Fruit fly (Drosophila melanogaster): ENCODE data around the gene comm2.

Gene comm2

dm6 chr3L:15670455-15670854 is 29.2 kb downstream of the comm2 start (continued):
- TF ChIP-seq scrt (GFP tag; optimal IDR thresholded peaks at IDR 0.05) (no peak), peb (GFP tag; IDR thresholded peaks at IDR 0.05) (no peak), pita (GFP tag; optimal IDR thresholded peaks at IDR 0.05) (no peak), CG1832 (GFP tag; optimal IDR thresholded peaks at IDR 0.05) (no peak), CG3065 (GFP tag; optimal IDR thresholded peaks at IDR 0.05) (no peak), al (GFP tag; IDR thresholded peaks at IDR 0.05) (no peak), E2f2 (GFP tag; IDR thresholded peaks at IDR 0.05) (no peak), br (optimal IDR thresholded peaks at IDR 0.05) (no peak), CG14441 (GFP tag; IDR thresholded peaks at IDR 0.05) (no peak), CG4424 (GFP tag; optimal IDR thresholded peaks at IDR 0.05) (peak; percentile 13), CG6254 (GFP tag; optimal IDR thresholded peaks at IDR 0.05) (no peak), B-H1 (GFP tag; IDR thresholded peaks at IDR 0.05) (no peak), CG15514 (GFP tag; optimal IDR thresholded peaks at IDR 0.05) (no peak), Hr3 (GFP tag; optimal IDR thresholded peaks at IDR 0.05) (peak; percentile 9), kni (GFP tag; optimal IDR thresholded peaks at IDR 0.05) (no peak), CG9727 (GFP tag; optimal IDR thresholded peaks at IDR 0.05) (peak; percentile 81), cato (GFP tag; optimal IDR thresholded peaks at IDR 0.05; ENCODE audit: borderline replicate concordance) (no peak), ro (GFP tag; IDR thresholded peaks at IDR 0.05) (no peak), CG17361 (GFP tag; IDR thresholded peaks at IDR 0.05) (peak; percentile 72), chm (GFP tag; IDR thresholded peaks at IDR 0.05) (no peak), Mrtf (GFP tag; IDR thresholded peaks at IDR 0.05) (no peak), CG9437 (GFP tag; optimal IDR thresholded peaks at IDR 0.05) (no peak), CG42726 (GFP tag; IDR thresholded peaks at IDR 0.05; ENCODE audit: partially characterized antibody) (no peak), lilli (GFP tag; optimal IDR thresholded peaks at IDR 0.05) (no peak), Meics (GFP tag; optimal IDR thresholded peaks at IDR 0.05) (no peak), CG2875 (GFP tag; optimal IDR thresholded peaks at IDR 0.05) (no peak), p53 (GFP tag; optimal IDR thresholded peaks at IDR 0.05) (no peak), CG16815 (GFP tag; optimal IDR thresholded peaks at IDR 0.05) (peak; percentile 27), CG15696 (tag; optimal IDR thresholded peaks at IDR 0.05) (peak; percentile 80), CG2712 (tag; optimal IDR thresholded peaks at IDR 0.05) (peak; percentile 74), CG12155 (GFP tag; optimal IDR thresholded peaks at IDR 0.05) (no peak), CG2129 (GFP tag; IDR thresholded peaks at IDR 0.05; ENCODE audit: partially characterized antibody) (no peak), CG12769 (tag; optimal IDR thresholded peaks at IDR 0.05) (no peak), B-H2 (GFP tag; optimal IDR thresholded peaks at IDR 0.05) (no peak), Kr (GFP tag; optimal IDR thresholded peaks at IDR 0.05) (no peak), sim (GFP tag; IDR thresholded peaks at IDR 0.05) (no peak), BEAF-32 (GFP tag; optimal IDR thresholded peaks at IDR 0.05) (no peak), CG2199 (GFP tag; IDR thresholded peaks at IDR 0.05) (no peak), CG10462 (GFP tag; optimal IDR thresholded peaks at IDR 0.05) (no peak), CG17829 (tag; optimal IDR thresholded peaks at IDR 0.05) (peak; percentile 70), chinmo (GFP tag; IDR thresholded peaks at IDR 0.05; ENCODE audit: partially characterized antibody) (no peak), Xbp1 (GFP tag; optimal IDR thresholded peaks at IDR 0.05) (no peak), Fer3 (tag; optimal IDR thresholded peaks at IDR 0.05) (no peak), fd3F (GFP tag; optimal IDR thresholded peaks at IDR 0.05) (no peak), prd (optimal IDR thresholded peaks at IDR 0.05) (no peak), prd (GFP tag; IDR thresholded peaks at IDR 0.05) (peak; percentile 40; the same call in 1 of the 3 replicates), nau (GFP tag; optimal IDR thresholded peaks at IDR 0.05) (no peak), Doc3 (GFP tag; IDR thresholded peaks at IDR 0.05; ENCODE audit: partially characterized antibody) (no peak), Spps (tag; optimal IDR thresholded peaks at IDR 0.05) (peak; percentile 10), pan (optimal IDR thresholded peaks at IDR 0.05) (no peak), pan (GFP tag; optimal IDR thresholded peaks at IDR 0.05 in 1 of 2, IDR thresholded peaks at IDR 0.05 in 1 of 2) (no peak), CG18599 (GFP tag; optimal IDR thresholded peaks at IDR 0.05) (no peak)
